Worm (Caenorhabditis elegans): ENCODE results near the gene T24A6.1.
"Not testable (repeated sequence)": the region's sequence is repeated elsewhere in the genome, so short reads cannot be mapped to it uniquely, and the experiment has no call there.

ce11 chrV:3570695-3571094, 11.9 kb downstream of the T24A6.1 start, which contains the start of gene F40C5.2:
- TF ChIP-seq lim-7 (GFP tag; IDR thresholded peaks at IDR 0.05); mdl-1 (tag; optimal IDR thresholded peaks at IDR 0.05); F49E8.2 (tag; optimal IDR thresholded peaks at IDR 0.05; ENCODE audit: borderline replicate concordance); Y48G9A.11 (GFP tag; IDR thresholded peaks at IDR 0.05); fkh-10 (GFP tag; optimal IDR thresholded peaks at IDR 0.05); nhr-237 (tag; optimal IDR thresholded peaks at IDR 0.05); nhr-76 (tag; optimal IDR thresholded peaks at IDR 0.05): not testable (repeated sequence)
